Worm (Caenorhabditis elegans): ENCODE measurements around the gene srw-36.

DNA sequence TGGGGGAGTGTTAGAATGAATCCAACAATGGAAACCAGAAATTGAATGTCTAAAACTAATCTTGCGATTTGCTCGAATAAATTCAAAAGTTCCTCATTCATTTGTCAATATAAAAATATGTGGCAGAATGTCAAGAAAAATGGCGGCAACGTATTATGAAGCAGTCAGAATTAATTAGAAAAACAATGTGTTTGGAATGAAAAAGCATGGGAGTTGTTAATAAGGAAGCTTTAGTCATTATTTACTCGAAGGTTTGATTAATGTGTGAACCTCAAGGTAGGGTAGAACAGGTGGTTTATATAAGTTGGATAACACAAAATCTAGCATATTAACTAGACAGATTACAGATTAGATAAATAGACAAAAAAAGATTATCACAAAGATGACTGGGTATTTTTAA lies 44.8 kb upstream of the srw-36 start, which contains the start of gene srw-76:
- no peak for TF ChIP-seq F13C5.2 (tag; optimal IDR thresholded peaks at IDR 0.05)
- TF ChIP-seq ama-1 (optimal IDR thresholded peaks at IDR 0.05) = no peak
- TF ChIP-seq tbx-11 (GFP tag; IDR thresholded peaks at IDR 0.05) = no peak
- no peak for TF ChIP-seq ceh-36 (tag; optimal IDR thresholded peaks at IDR 0.05)
